Fruit fly (Drosophila melanogaster) whole organism, embryonic: Measurements from ENCODE around the gene AP-2mu.

Experiments
- CG10321 ChIP-seq: fragments of 200-800 bp; sonication (Bioruptor generic); IDR thresholded peaks from 2 replicates; pipeline ENCODE4 v1.3.6; 2022; ENCODE audit warnings: missing biosample characterization, missing genetic modification characterization
- CG10431 ChIP-seq: fragments of 200-800 bp; sonication (Bioruptor generic); optimal IDR thresholded peaks from 3 replicates; lab custom pipeline; 2018; ENCODE audit warnings: missing biosample characterization, mild to moderate bottlenecking, missing genetic modification characterization
- CG10543 ChIP-seq: fragments of 200-800 bp; sonication (Bioruptor generic); optimal IDR thresholded peaks from 3 replicates; lab custom pipeline; 2017; ENCODE audit warnings: missing biosample characterization, mild to moderate bottlenecking, missing genetic modification characterization, moderate library complexity
- CG10565 ChIP-seq: fragments of 200-800 bp; sonication (Bioruptor generic); optimal IDR thresholded peaks from 3 replicates; lab custom pipeline; 2016; ENCODE audit warnings: missing biosample characterization, mild to moderate bottlenecking, missing genetic modification characterization
- CG10654 ChIP-seq: fragments of 200-800 bp; sonication (Bioruptor generic); optimal IDR thresholded peaks from 2 replicates; lab custom pipeline; 2016; ENCODE audit warnings: missing biosample characterization, missing genetic modification characterization
- CG11696 ChIP-seq: fragments of 200-800 bp; sonication (Bioruptor generic); IDR thresholded peaks from 2 replicates; pipeline ENCODE4 v1.3.6; 2022; ENCODE audit warnings: missing biosample characterization, missing genetic modification characterization
- CG12219 ChIP-seq: fragments of 200-800 bp; sonication (Bioruptor generic); optimal IDR thresholded peaks from 3 replicates; lab custom pipeline; 2018; ENCODE audit warnings: missing biosample characterization, mild to moderate bottlenecking, missing genetic modification characterization
- CG12659 ChIP-seq: fragments of 200-800 bp; sonication (Bioruptor generic); optimal IDR thresholded peaks from 3 replicates; lab custom pipeline; 2017; ENCODE audit warnings: mild to moderate bottlenecking, missing biosample characterization, missing genetic modification reagents, missing genetic modification characterization
- CG12769 ChIP-seq: fragments of 200-800 bp; sonication (Bioruptor generic); optimal IDR thresholded peaks from 2 replicates; lab custom pipeline; 2019; ENCODE audit warnings: missing biosample characterization, mild to moderate bottlenecking, missing genetic modification characterization, moderate library complexity
- CG14014 ChIP-seq: fragments of 200-800 bp; sonication (Bioruptor generic); IDR thresholded peaks from 2 replicates; pipeline ENCODE4 v1.3.6; 2022; ENCODE audit warnings: missing biosample characterization, missing genetic modification characterization
- CG17612 ChIP-seq: fragments of 200-800 bp; sonication (Bioruptor generic); IDR thresholded peaks from 2 replicates; pipeline ENCODE4 v1.3.6; 2022; ENCODE audit warnings: missing biosample characterization, missing genetic modification characterization
- CG2202 ChIP-seq: fragments of 200-800 bp; sonication (Bioruptor generic); optimal IDR thresholded peaks from 2 replicates; lab custom pipeline; 2018; ENCODE audit warnings: missing biosample characterization, mild to moderate bottlenecking, missing genetic modification characterization
- CG2678 ChIP-seq: fragments of 200-800 bp; sonication (Bioruptor generic); optimal IDR thresholded peaks from 3 replicates; lab custom pipeline; 2019; ENCODE audit warnings: missing biosample characterization, mild to moderate bottlenecking, missing genetic modification characterization, moderate library complexity
- CG30403 ChIP-seq: fragments of 200-800 bp; sonication (Bioruptor generic); optimal IDR thresholded peaks from 3 replicates; lab custom pipeline; 2016; ENCODE audit warnings: missing biosample characterization, missing genetic modification characterization
- CG31224 ChIP-seq: fragments of 200-800 bp; sonication (Bioruptor generic); IDR thresholded peaks from 2 replicates; pipeline ENCODE4 v1.3.6; 2022; ENCODE audit warnings: missing biosample characterization, missing genetic modification characterization
- CG4730 ChIP-seq: fragments of 200-800 bp; sonication (Bioruptor generic); IDR thresholded peaks from 2 replicates; pipeline ENCODE4 v1.3.6; 2022; ENCODE audit warnings: missing biosample characterization, missing genetic modification characterization
- CG5180 ChIP-seq: fragments of 200-800 bp; sonication (Bioruptor generic); optimal IDR thresholded peaks from 3 replicates; lab custom pipeline; 2017; ENCODE audit warnings: missing biosample characterization, missing genetic modification characterization, mild to moderate bottlenecking, moderate library complexity, missing genetic modification reagents
- CG7556 ChIP-seq: fragments of 200-800 bp; sonication (Bioruptor generic); optimal IDR thresholded peaks from 2 replicates; lab custom pipeline; 2017; ENCODE audit warnings: missing biosample characterization, mild to moderate bottlenecking, missing genetic modification characterization
- CG8281 ChIP-seq: fragments of 200-800 bp; sonication (Bioruptor generic); optimal IDR thresholded peaks from 2 replicates; lab custom pipeline; 2018; ENCODE audit warnings: missing biosample characterization, mild to moderate bottlenecking, missing genetic modification characterization, moderate library complexity
- CG8924 ChIP-seq: fragments of 200-800 bp; optimal IDR thresholded peaks from 3 replicates; lab custom pipeline; 2019; ENCODE audit warnings: missing biosample characterization, mild to moderate bottlenecking, missing genetic modification characterization, moderate library complexity
- CG9817 ChIP-seq: fragments of 200-800 bp; sonication (Bioruptor generic); optimal IDR thresholded peaks from 2 replicates; lab custom pipeline; 2018; ENCODE audit warnings: missing biosample characterization, mild to moderate bottlenecking, missing genetic modification characterization, moderate library complexity
- D19A ChIP-seq: fragments of 200-800 bp; optimal IDR thresholded peaks from 3 replicates; lab custom pipeline; 2019; ENCODE audit warnings: missing biosample characterization, mild to moderate bottlenecking, missing genetic modification characterization, moderate library complexity
- Dad ChIP-seq: fragments of 200-800 bp; sonication (Bioruptor generic); optimal IDR thresholded peaks from 3 replicates; lab custom pipeline; 2016; ENCODE audit warnings: missing biosample characterization, missing genetic modification characterization
- Deaf1 ChIP-seq: fragments of 200-800 bp; optimal IDR thresholded peaks from 3 replicates; lab custom pipeline; 2019; ENCODE audit warnings: missing biosample characterization, mild to moderate bottlenecking, missing genetic modification characterization, moderate library complexity
- Eip74EF ChIP-seq, 2 experiments: fragments of 200-800 bp in 1 of 2; fragments of >200 bp in 1 of 2; sonication (Bioruptor generic) in 1 of 2; optimal IDR thresholded peaks; 2 replicates each; lab custom pipeline; 2017 to 2019; ENCODE audit warnings: missing biosample characterization in 2 of 2, missing genetic modification characterization in 2 of 2, mild to moderate bottlenecking in 1 of 2, moderate library complexity in 1 of 2
- HLH3B ChIP-seq: fragments of 200-800 bp; sonication (Bioruptor generic); IDR thresholded peaks from 2 replicates; pipeline ENCODE4 v1.3.6; 2022; ENCODE audit warnings: missing biosample characterization, missing genetic modification characterization
- HLH54F ChIP-seq: fragments of 200-800 bp; sonication (Bioruptor generic); optimal IDR thresholded peaks from 3 replicates; lab custom pipeline; 2016; ENCODE audit warnings: missing biosample characterization, missing genetic modification characterization
- Hand ChIP-seq: fragments of 200-800 bp; sonication (Bioruptor generic); optimal IDR thresholded peaks from 2 replicates; lab custom pipeline; 2017; ENCODE audit warnings: mild to moderate bottlenecking, missing biosample characterization, missing genetic modification reagents, missing genetic modification characterization
- Hr39 ChIP-seq: fragments of >200 bp; optimal IDR thresholded peaks from 2 replicates; lab custom pipeline; 2017
- Jarid2 ChIP-seq: fragments of 200-800 bp; sonication (Bioruptor generic); optimal IDR thresholded peaks from 3 replicates; lab custom pipeline; 2017; ENCODE audit warnings: mild to moderate bottlenecking, missing biosample characterization, missing genetic modification reagents, missing genetic modification characterization
- NFAT ChIP-seq: fragments of 200-800 bp; sonication (Bioruptor generic); IDR thresholded peaks from 2 replicates; pipeline ENCODE4 v1.3.6; 2022; ENCODE audit warnings: missing biosample characterization, missing genetic modification characterization
- Sin3A ChIP-seq: fragments of >200 bp; optimal IDR thresholded peaks from 2 replicates; lab custom pipeline; 2018
- Stat92E ChIP-seq, 3 experiments: fragments of >200 bp in 2 of 3; fragments of 200-800 bp in 1 of 3; sonication (Bioruptor generic) in 1 of 3; optimal IDR thresholded peaks; 2 replicates each; lab custom pipeline; 2017 to 2019; ENCODE audit warnings: missing biosample characterization in 3 of 3, missing genetic modification characterization in 3 of 3, mild to moderate bottlenecking in 1 of 3, moderate library complexity in 1 of 3
- bcd ChIP-seq: fragments of 200-800 bp; sonication (Bioruptor generic); optimal IDR thresholded peaks from 2 replicates; lab custom pipeline; 2017; ENCODE audit warnings: missing biosample characterization, mild to moderate bottlenecking, missing genetic modification characterization
- btn ChIP-seq: fragments of 200-800 bp; sonication (Bioruptor generic); optimal IDR thresholded peaks from 2 replicates; lab custom pipeline; 2016; ENCODE audit warnings: missing biosample characterization, missing genetic modification characterization
- crc ChIP-seq: fragments of 200-800 bp; sonication (Bioruptor generic); optimal IDR thresholded peaks from 2 replicates; lab custom pipeline; 2016; ENCODE audit warnings: missing biosample characterization, missing genetic modification characterization
- dan ChIP-seq: fragments of 200-800 bp; sonication (Bioruptor generic); IDR thresholded peaks from 2 replicates; pipeline ENCODE4 v1.3.6; 2022; ENCODE audit warnings: missing biosample characterization, missing genetic modification characterization
- danr ChIP-seq: fragments of 200-800 bp; sonication (Bioruptor generic); IDR thresholded peaks from 2 replicates; pipeline ENCODE4 v1.3.6; 2022; ENCODE audit warnings: missing biosample characterization, missing genetic modification characterization
- disco-r ChIP-seq: fragments of 200-800 bp; sonication (Bioruptor generic); optimal IDR thresholded peaks from 2 replicates; lab custom pipeline; 2016; ENCODE audit warnings: missing biosample characterization, missing genetic modification characterization
- emc ChIP-seq: fragments of 200-800 bp; sonication (Bioruptor generic); optimal IDR thresholded peaks from 2 replicates; lab custom pipeline; 2016; ENCODE audit warnings: missing biosample characterization, missing genetic modification characterization
- fd102C ChIP-seq: fragments of 200-800 bp; sonication (Bioruptor generic); optimal IDR thresholded peaks from 2 replicates; lab custom pipeline; 2018; ENCODE audit warnings: missing biosample characterization, mild to moderate bottlenecking, missing genetic modification characterization, moderate library complexity
- gcm ChIP-seq: fragments of 200-800 bp; sonication (Bioruptor generic); optimal IDR thresholded peaks from 2 replicates; lab custom pipeline; 2019; ENCODE audit warnings: missing biosample characterization, mild to moderate bottlenecking, missing genetic modification characterization, moderate library complexity
- hkb ChIP-seq, 2 experiments: fragments of 200-800 bp in 1 of 2; fragments of >200 bp in 1 of 2; sonication (Bioruptor generic) in 1 of 2; IDR thresholded peaks in 1 of 2; optimal IDR thresholded peaks in 1 of 2; 2 replicates each; pipeline versions ENCODE4 v1.3.6 to Lab custom; 2017 to 2022; ENCODE audit warnings: missing biosample characterization in 1 of 2, missing genetic modification characterization in 1 of 2
- jumu ChIP-seq: fragments of 200-800 bp; sonication (Bioruptor generic); optimal IDR thresholded peaks from 3 replicates; lab custom pipeline; 2016; ENCODE audit warnings: missing biosample characterization, missing genetic modification characterization
- lmd ChIP-seq: fragments of 200-800 bp; sonication (Bioruptor generic); IDR thresholded peaks from 2 replicates; pipeline ENCODE4 v1.3.6; 2022; ENCODE audit warnings: missing biosample characterization, missing genetic modification characterization
- phol ChIP-seq: fragments of 200-800 bp; sonication (Bioruptor generic); optimal IDR thresholded peaks from 3 replicates; lab custom pipeline; 2018; ENCODE audit warnings: missing biosample characterization, mild to moderate bottlenecking, missing genetic modification characterization, moderate library complexity
- rib ChIP-seq: fragments of 200-800 bp; sonication (Bioruptor generic); IDR thresholded peaks from 2 replicates; pipeline ENCODE4 v1.3.6; 2022; ENCODE audit warnings: missing biosample characterization, missing genetic modification characterization
- ssp ChIP-seq: fragments of 200-800 bp; sonication (Bioruptor generic); IDR thresholded peaks from 2 replicates; pipeline ENCODE4 v1.3.6; 2022; ENCODE audit warnings: missing biosample characterization, missing genetic modification characterization
- trh ChIP-seq: fragments of 200-800 bp; sonication (Bioruptor generic); optimal IDR thresholded peaks from 2 replicates; lab custom pipeline; 2016; ENCODE audit warnings: missing biosample characterization, missing genetic modification characterization
- usp ChIP-seq: fragments of >200 bp; optimal IDR thresholded peaks from 2 replicates; lab custom pipeline; 2017; ENCODE audit warnings: missing biosample characterization, missing genetic modification characterization
- vnd ChIP-seq: fragments of 200-800 bp; sonication (Bioruptor generic); IDR thresholded peaks from 3 replicates; pipeline ENCODE4 v1.3.6; 2022; ENCODE audit warnings: missing biosample characterization, missing genetic modification characterization; ENCODE audit not compliant: partially characterized antibody

AP-2mu gene

dm6 chr3R:22421618-22422017, 40.6 kb upstream of the AP-2mu start (continued):
- TF ChIP-seq danr (GFP tag; lab: Robert Waterston, UW) (peak; percentile 64; the same call in 1 of the 2 replicates), bcd (peak; percentile 31), HLH3B (GFP tag; lab: Robert Waterston, UW) (peak; percentile 64; the same call in 1 of the 2 replicates), Hand (no peak), Sin3A (lab: Kevin White, UChicago) (no peak), crc (GFP tag; lab: Kevin White, UChicago) (peak; percentile 73), phol (tag; lab: Kevin White, UChicago) (peak; percentile 26), CG5180 (GFP tag; lab: Kevin White, UChicago) (no peak), Eip74EF (GFP tag; optimal IDR thresholded peaks at IDR 0.05; lab: Kevin White, UChicago) (peak in 1 of 2 experiments; percentile 40), vnd (GFP tag; lab: Robert Waterston, UW) (no peak), CG14014 (GFP tag; lab: Robert Waterston, UW) (peak; percentile 83), CG12769 (tag; lab: Kevin White, UChicago) (no peak), Jarid2 (no peak), CG10431 (GFP tag; lab: Kevin White, UChicago) (no peak), Stat92E (GFP tag; optimal IDR thresholded peaks at IDR 0.05; lab: Kevin White, UChicago) (no peak), jumu (GFP tag; lab: Kevin White, UChicago) (no peak), CG2202 (tag; lab: Kevin White, UChicago) (no peak), CG9817 (tag; lab: Kevin White, UChicago) (peak; percentile 75), CG30403 (GFP tag; lab: Kevin White, UChicago) (peak; percentile 62), CG2678 (tag; lab: Kevin White, UChicago) (peak; percentile 73), CG17612 (no peak), CG10543 (no peak), btn (GFP tag; lab: Kevin White, UChicago) (no peak), ssp (GFP tag; lab: Robert Waterston, UW) (peak; percentile 51), CG11696 (peak; percentile 43; the same call in 1 of the 2 replicates), dan (GFP tag; lab: Robert Waterston, UW) (no peak), CG12219 (GFP tag; lab: Kevin White, UChicago) (no peak), CG12659 (GFP tag; lab: Kevin White, UChicago) (peak; percentile 44), Dad (GFP tag; lab: Kevin White, UChicago) (no peak), CG4730 (GFP tag; lab: Robert Waterston, UW) (peak; percentile 48), CG10654 (GFP tag; lab: Kevin White, UChicago) (peak; percentile 3), CG10321 (GFP tag; lab: Robert Waterston, UW) (peak; percentile 31; the same call in 1 of the 2 replicates), Deaf1 (no peak), fd102C (GFP tag; lab: Kevin White, UChicago) (no peak), emc (GFP tag; lab: Kevin White, UChicago) (no peak), CG7556 (GFP tag; lab: Kevin White, UChicago) (peak; percentile 35), hkb (optimal IDR thresholded peaks at IDR 0.05; lab: Kevin White, UChicago) (peak; percentile 43), hkb (GFP tag; IDR thresholded peaks at IDR 0.05; lab: Robert Waterston, UW) (peak; percentile 86), Hr39 (lab: Kevin White, UChicago) (no peak), usp (GFP tag; lab: Kevin White, UChicago) (no peak), CG8924 (tag; lab: Kevin White, UChicago) (no peak), CG8281 (no peak), HLH54F (GFP tag; lab: Kevin White, UChicago) (peak; percentile 27), rib (GFP tag; lab: Robert Waterston, UW) (peak; percentile 62; the same call in 1 of the 2 replicates), D19A (no peak), CG31224 (GFP tag; lab: Robert Waterston, UW) (peak; percentile 54; the same call in 1 of the 2 replicates), gcm (GFP tag; lab: Kevin White, UChicago) (peak; percentile 4), trh (GFP tag; lab: Kevin White, UChicago) (no peak), lmd (GFP tag; lab: Robert Waterston, UW) (peak; percentile 84), NFAT (GFP tag; lab: Robert Waterston, UW) (peak; percentile 70; the same call in 1 of the 2 replicates), CG10565 (GFP tag; lab: Kevin White, UChicago) (no peak), disco-r (GFP tag; lab: Kevin White, UChicago) (no peak)
